Fruit fly (Drosophila melanogaster) whole organism, embryonic: Measurements from ENCODE around the gene fru.
A peak's percentile ranks its signal among the peaks of the same experiment; 100 is the strongest.

Experiments used
- Ada2b ChIP-seq: fragments of 200-800 bp; sonication (Bioruptor generic); IDR thresholded peaks from 2 replicates; pipeline ENCODE4 v1.3.6; 2022; ENCODE audit warnings: missing biosample characterization, missing genetic modification characterization
- Atf3 ChIP-seq: fragments of 200-800 bp; sonication (Bioruptor generic); optimal IDR thresholded peaks from 3 replicates; lab custom pipeline; 2016; ENCODE audit warnings: missing biosample characterization, missing genetic modification characterization
- C15 ChIP-seq: fragments of 200-800 bp; sonication (Bioruptor generic); IDR thresholded peaks from 3 replicates; pipeline ENCODE4 v1.3.6; 2022; ENCODE audit warnings: missing biosample characterization, missing genetic modification characterization
- CG12155 ChIP-seq: fragments of 200-800 bp; sonication (Bioruptor generic); optimal IDR thresholded peaks from 3 replicates; lab custom pipeline; 2016; ENCODE audit warnings: missing biosample characterization, missing genetic modification characterization
- CG12219 ChIP-seq: fragments of 200-800 bp; sonication (Bioruptor generic); optimal IDR thresholded peaks from 3 replicates; lab custom pipeline; 2018; ENCODE audit warnings: missing biosample characterization, mild to moderate bottlenecking, missing genetic modification characterization
- CG12391 ChIP-seq: fragments of 200-800 bp; sonication (Bioruptor generic); optimal IDR thresholded peaks from 3 replicates; lab custom pipeline; 2018; ENCODE audit warnings: missing biosample characterization, mild to moderate bottlenecking, missing genetic modification characterization, moderate library complexity
- CG13296 ChIP-seq: fragments of 200-800 bp; sonication (Bioruptor generic); optimal IDR thresholded peaks from 3 replicates; lab custom pipeline; 2018; ENCODE audit warnings: missing biosample characterization, mild to moderate bottlenecking, missing genetic modification characterization
- CG13624 ChIP-seq: fragments of 200-800 bp; sonication (Bioruptor generic); optimal IDR thresholded peaks from 2 replicates; lab custom pipeline; 2016; ENCODE audit warnings: missing biosample characterization, missing genetic modification characterization
- CG14014 ChIP-seq: fragments of 200-800 bp; sonication (Bioruptor generic); IDR thresholded peaks from 2 replicates; pipeline ENCODE4 v1.3.6; 2022; ENCODE audit warnings: missing biosample characterization, missing genetic modification characterization
- CG14441 ChIP-seq: fragments of 200-800 bp; sonication (Bioruptor generic); IDR thresholded peaks from 2 replicates; pipeline ENCODE4 v1.3.6; 2022; ENCODE audit warnings: missing biosample characterization, missing genetic modification characterization
- CG14710 ChIP-seq: fragments of 200-800 bp; sonication (Bioruptor generic); optimal IDR thresholded peaks from 3 replicates; lab custom pipeline; 2019; ENCODE audit warnings: missing biosample characterization, mild to moderate bottlenecking, missing genetic modification characterization, moderate library complexity
- CG15696 ChIP-seq: fragments of 200-800 bp; sonication (Bioruptor generic); optimal IDR thresholded peaks from 2 replicates; lab custom pipeline; 2019; ENCODE audit warnings: missing biosample characterization, mild to moderate bottlenecking, missing genetic modification characterization, moderate library complexity
- CG2116 ChIP-seq: fragments of 200-800 bp; sonication (Bioruptor generic); optimal IDR thresholded peaks from 3 replicates; lab custom pipeline; 2018; ENCODE audit warnings: missing biosample characterization, mild to moderate bottlenecking, missing genetic modification characterization
- CG2120 ChIP-seq: fragments of 200-800 bp; sonication (Bioruptor generic); optimal IDR thresholded peaks from 3 replicates; lab custom pipeline; 2016; ENCODE audit warnings: missing biosample characterization, missing genetic modification characterization
- CG3065 ChIP-seq: fragments of 200-800 bp; sonication (Bioruptor generic); optimal IDR thresholded peaks from 2 replicates; lab custom pipeline; 2016; ENCODE audit warnings: missing biosample characterization, missing genetic modification characterization
- CG3847 ChIP-seq: fragments of 200-800 bp; sonication (Bioruptor generic); IDR thresholded peaks from 2 replicates; pipeline ENCODE4 v1.3.6; 2022; ENCODE audit warnings: missing biosample characterization, missing genetic modification characterization
- CG4404 ChIP-seq: fragments of 200-800 bp; sonication (Bioruptor generic); IDR thresholded peaks from 2 replicates; pipeline ENCODE4 v1.3.6; 2022; ENCODE audit warnings: missing biosample characterization, missing genetic modification characterization
- CG4424 ChIP-seq: fragments of 200-800 bp; sonication (Bioruptor generic); optimal IDR thresholded peaks from 3 replicates; lab custom pipeline; 2016; ENCODE audit warnings: missing biosample characterization, missing genetic modification characterization
- CG7745 ChIP-seq: fragments of 200-800 bp; sonication (Bioruptor generic); optimal IDR thresholded peaks from 2 replicates; lab custom pipeline; 2018; ENCODE audit warnings: missing biosample characterization, mild to moderate bottlenecking, missing genetic modification characterization, moderate library complexity
- CG8478 ChIP-seq: fragments of >200 bp; optimal IDR thresholded peaks from 2 replicates; lab custom pipeline; 2018
- CG8924 ChIP-seq: fragments of 200-800 bp; optimal IDR thresholded peaks from 3 replicates; lab custom pipeline; 2019; ENCODE audit warnings: missing biosample characterization, mild to moderate bottlenecking, missing genetic modification characterization, moderate library complexity
- CG9727 ChIP-seq: fragments of 200-800 bp; sonication (Bioruptor generic); optimal IDR thresholded peaks from 3 replicates; lab custom pipeline; 2017; ENCODE audit warnings: missing biosample characterization, mild to moderate bottlenecking, missing genetic modification characterization
- CoRest ChIP-seq: fragments of 200-800 bp; sonication (Bioruptor generic); optimal IDR thresholded peaks from 3 replicates; lab custom pipeline; 2018; ENCODE audit warnings: missing biosample characterization, mild to moderate bottlenecking, missing genetic modification characterization, moderate library complexity
- E2f1 ChIP-seq: fragments of 200-800 bp; sonication (Bioruptor generic); IDR thresholded peaks from 2 replicates; pipeline ENCODE4 v1.3.6; 2022; ENCODE audit warnings: missing biosample characterization, missing genetic modification characterization
- Elba2 ChIP-seq: fragments of 200-800 bp; sonication (Bioruptor generic); optimal IDR thresholded peaks from 3 replicates; lab custom pipeline; 2016; ENCODE audit warnings: missing biosample characterization, missing genetic modification characterization
- H2.0 ChIP-seq: fragments of 200-800 bp; sonication (Bioruptor generic); IDR thresholded peaks from 2 replicates; pipeline ENCODE4 v1.3.6; 2022; ENCODE audit warnings: missing biosample characterization, missing genetic modification characterization
- HLH54F ChIP-seq: fragments of 200-800 bp; sonication (Bioruptor generic); optimal IDR thresholded peaks from 3 replicates; lab custom pipeline; 2016; ENCODE audit warnings: missing biosample characterization, missing genetic modification characterization
- Hey ChIP-seq: fragments of 200-800 bp; sonication (Bioruptor generic); optimal IDR thresholded peaks from 3 replicates; lab custom pipeline; 2018; ENCODE audit warnings: missing biosample characterization, mild to moderate bottlenecking, missing genetic modification characterization
- Hr39 ChIP-seq: fragments of >200 bp; optimal IDR thresholded peaks from 2 replicates; lab custom pipeline; 2017
- Med ChIP-seq: fragments of 200-800 bp; sonication (Bioruptor generic); peaks from one replicate; lab custom pipeline; 2016; ENCODE audit warnings: missing biosample characterization, missing genetic modification characterization, mild to moderate bottlenecking, inconsistent platforms, moderate library complexity
- NFAT ChIP-seq: fragments of 200-800 bp; sonication (Bioruptor generic); IDR thresholded peaks from 2 replicates; pipeline ENCODE4 v1.3.6; 2022; ENCODE audit warnings: missing biosample characterization, missing genetic modification characterization
- Six4 ChIP-seq: fragments of 200-800 bp; sonication (Bioruptor generic); optimal IDR thresholded peaks from 2 replicates; lab custom pipeline; 2016; ENCODE audit warnings: missing biosample characterization, missing genetic modification characterization
- Tbp ChIP-seq: fragments of >200 bp; optimal IDR thresholded peaks from 2 replicates; lab custom pipeline; 2018; ENCODE audit warnings: missing biosample characterization, missing genetic modification characterization
- Xbp1 ChIP-seq: fragments of 200-800 bp; sonication (Bioruptor generic); optimal IDR thresholded peaks from 3 replicates; lab custom pipeline; 2016; ENCODE audit warnings: missing biosample characterization, mild to moderate bottlenecking, missing genetic modification characterization
- Xrp1 ChIP-seq: fragments of 200-800 bp; sonication (Bioruptor generic); IDR thresholded peaks from 2 replicates; pipeline ENCODE4 v1.3.6; 2022; ENCODE audit warnings: missing biosample characterization, missing genetic modification characterization
- YL-1 ChIP-seq: fragments of 200-800 bp; sonication (Bioruptor generic); optimal IDR thresholded peaks from 3 replicates; lab custom pipeline; 2017; ENCODE audit warnings: missing biosample characterization, mild to moderate bottlenecking, missing genetic modification characterization
- amos ChIP-seq: fragments of 200-800 bp; sonication (Bioruptor generic); IDR thresholded peaks from 2 replicates; pipeline ENCODE4 v1.3.6; 2022; ENCODE audit warnings: missing biosample characterization, missing genetic modification characterization; ENCODE audit not compliant: partially characterized antibody
- az2 ChIP-seq: fragments of 200-800 bp; sonication (Bioruptor generic); optimal IDR thresholded peaks from 3 replicates; lab custom pipeline; 2016; ENCODE audit warnings: missing biosample characterization, missing genetic modification characterization
- bcd ChIP-seq: fragments of 200-800 bp; sonication (Bioruptor generic); optimal IDR thresholded peaks from 2 replicates; lab custom pipeline; 2017; ENCODE audit warnings: missing biosample characterization, mild to moderate bottlenecking, missing genetic modification characterization
- bigmax ChIP-seq: fragments of 200-800 bp; sonication (Bioruptor generic); optimal IDR thresholded peaks from 2 replicates; lab custom pipeline; 2018; ENCODE audit warnings: missing biosample characterization, mild to moderate bottlenecking, missing genetic modification characterization
- cas ChIP-seq: fragments of 200-800 bp; sonication (Bioruptor generic); IDR thresholded peaks from 2 replicates; pipeline ENCODE4 v1.3.6; 2022; ENCODE audit warnings: missing biosample characterization, missing genetic modification characterization
- chn ChIP-seq: fragments of 200-800 bp; sonication (Bioruptor generic); optimal IDR thresholded peaks from 2 replicates; lab custom pipeline; 2016; ENCODE audit warnings: missing biosample characterization, missing genetic modification characterization
- exex ChIP-seq: fragments of 200-800 bp; sonication (Bioruptor generic); optimal IDR thresholded peaks from 4 replicates; lab custom pipeline; 2018; ENCODE audit warnings: missing biosample characterization, mild to moderate bottlenecking, missing genetic modification characterization, moderate library complexity
- fd96Cb ChIP-seq: fragments of 200-800 bp; sonication (Bioruptor generic); optimal IDR thresholded peaks from 2 replicates; lab custom pipeline; 2018; ENCODE audit warnings: missing biosample characterization, mild to moderate bottlenecking, missing genetic modification characterization, moderate library complexity
- hb ChIP-seq: fragments of 200-800 bp; sonication (Bioruptor generic); IDR thresholded peaks from 3 replicates; pipeline ENCODE4 v1.3.6; 2022; ENCODE audit warnings: missing biosample characterization, missing genetic modification characterization; ENCODE audit not compliant: partially characterized antibody
- jigr1 ChIP-seq: fragments of 200-800 bp; sonication (Bioruptor generic); IDR thresholded peaks from 3 replicates; pipeline ENCODE4 v1.3.6; 2022; ENCODE audit warnings: missing biosample characterization, missing genetic modification characterization
- jumu ChIP-seq: fragments of 200-800 bp; sonication (Bioruptor generic); optimal IDR thresholded peaks from 3 replicates; lab custom pipeline; 2016; ENCODE audit warnings: missing biosample characterization, missing genetic modification characterization
- kah ChIP-seq: fragments of 200-800 bp; sonication (Bioruptor generic); optimal IDR thresholded peaks from 2 replicates; lab custom pipeline; 2018; ENCODE audit warnings: missing biosample characterization, mild to moderate bottlenecking, missing genetic modification characterization
- lbe ChIP-seq: fragments of 200-800 bp; sonication (Bioruptor generic); optimal IDR thresholded peaks from 2 replicates; lab custom pipeline; 2016; ENCODE audit warnings: missing biosample characterization, mild to moderate bottlenecking, missing genetic modification characterization
- nerfin-1 ChIP-seq: fragments of 200-800 bp; sonication (Bioruptor generic); optimal IDR thresholded peaks from 3 replicates; lab custom pipeline; 2019; ENCODE audit warnings: missing biosample characterization, mild to moderate bottlenecking, missing genetic modification characterization, moderate library complexity
- phol ChIP-seq: fragments of 200-800 bp; sonication (Bioruptor generic); optimal IDR thresholded peaks from 3 replicates; lab custom pipeline; 2018; ENCODE audit warnings: missing biosample characterization, mild to moderate bottlenecking, missing genetic modification characterization, moderate library complexity

Gene fru

DNA sequence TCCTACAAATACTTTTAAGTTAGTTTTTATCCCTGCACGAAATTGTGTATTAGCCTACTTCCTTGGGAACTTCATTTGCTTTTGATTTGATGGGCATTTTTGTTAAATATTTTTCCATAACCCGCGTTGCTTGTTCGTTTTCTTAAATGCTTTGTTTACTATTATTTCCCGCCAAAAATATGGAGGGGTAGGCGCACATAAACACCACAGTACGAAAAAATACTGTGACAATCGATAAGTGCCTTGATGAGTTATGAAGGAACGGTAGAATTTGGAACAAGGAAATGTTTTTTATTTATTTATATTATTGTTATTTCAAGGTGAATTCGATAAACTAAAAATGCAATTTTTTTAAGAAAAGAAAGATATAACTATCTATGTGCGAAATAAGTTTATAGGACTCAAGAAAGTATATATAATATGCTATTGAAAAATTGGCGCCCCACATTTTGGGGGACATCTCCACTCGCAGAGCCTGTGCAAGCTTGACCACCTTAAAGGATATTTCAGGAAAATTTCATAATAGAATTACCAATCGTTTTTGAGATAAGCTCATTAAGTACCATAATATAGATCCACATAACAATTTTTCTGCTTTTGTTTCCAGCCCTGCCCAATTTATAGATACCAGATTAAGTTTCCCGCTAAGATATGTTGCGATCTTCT is 179.3 kb downstream of the fru start, which contains the start of the genes WRNexo and Nup43 (continued):
- TF ChIP-seq Elba2 (GFP tag; lab: Kevin White, UChicago) (peak; percentile 16), chn (GFP tag; lab: Kevin White, UChicago) (peak; percentile 33), C15 (GFP tag; lab: Robert Waterston, UW) (no peak), Med (GFP tag; lab: Kevin White, UChicago) (peak; percentile 79), Hr39 (lab: Kevin White, UChicago) (no peak), HLH54F (GFP tag; lab: Kevin White, UChicago) (peak; percentile 21), exex (tag; lab: Kevin White, UChicago) (no peak), CG2116 (GFP tag; lab: Kevin White, UChicago) (peak; percentile 36), CG13296 (GFP tag; lab: Kevin White, UChicago) (no peak), Six4 (GFP tag; lab: Kevin White, UChicago) (peak; percentile 6), CG12391 (tag; lab: Kevin White, UChicago) (peak; percentile 44), CG4424 (GFP tag; lab: Kevin White, UChicago) (peak; percentile 49), NFAT (GFP tag; lab: Robert Waterston, UW) (0 out of 2 replicates have a peak, but pooled peaks have one; percentile 40), az2 (GFP tag; lab: Kevin White, UChicago) (peak; percentile 36), CG9727 (peak; percentile 19), CG14710 (tag; lab: Kevin White, UChicago) (peak; percentile 51), CG8478 (lab: Kevin White, UChicago) (no peak), CoRest (tag; lab: Kevin White, UChicago) (peak; percentile 69), YL-1 (GFP tag; lab: Kevin White, UChicago) (peak; percentile 23), CG14441 (GFP tag; lab: Robert Waterston, UW) (peak; percentile 21; the same call in 1 of the 2 replicates), jumu (peak; percentile 31), Xrp1 (GFP tag; lab: Robert Waterston, UW) (no peak), CG12155 (GFP tag; lab: Kevin White, UChicago) (peak; percentile 40), cas (GFP tag; lab: Robert Waterston, UW) (peak; percentile 28; the same call in 1 of the 2 replicates), CG7745 (no peak), CG2120 (GFP tag; lab: Kevin White, UChicago) (peak; percentile 55), nerfin-1 (tag; lab: Kevin White, UChicago) (peak; percentile 14), CG3065 (GFP tag; lab: Kevin White, UChicago) (no peak), CG13624 (GFP tag; lab: Kevin White, UChicago) (no peak), bigmax (no peak), phol (tag; lab: Kevin White, UChicago) (peak; percentile 59), CG4404 (GFP tag; lab: Robert Waterston, UW) (peak; percentile 30; the same call in 1 of the 2 replicates), Xbp1 (GFP tag; lab: Kevin White, UChicago) (peak; percentile 40), fd96Cb (tag; lab: Kevin White, UChicago) (peak; percentile 40), jigr1 (GFP tag; lab: Robert Waterston, UW) (no peak), amos (GFP tag; lab: Robert Waterston, UW) (no peak), E2f1 (GFP tag; lab: Robert Waterston, UW) (peak; percentile 75), Ada2b (GFP tag; lab: Robert Waterston, UW) (peak; percentile 46; the same call in 1 of the 2 replicates), CG15696 (tag; lab: Kevin White, UChicago) (peak; percentile 47), H2.0 (peak; percentile 37), Hey (tag; lab: Kevin White, UChicago) (no peak), Tbp (no peak), hb (GFP tag; lab: Robert Waterston, UW) (no peak), CG14014 (GFP tag; lab: Robert Waterston, UW) (peak; percentile 43; the same call in 1 of the 2 replicates), kah (GFP tag; lab: Kevin White, UChicago) (no peak), CG8924 (tag; lab: Kevin White, UChicago) (peak; percentile 29), bcd (GFP tag; lab: Kevin White, UChicago) (peak; percentile 55), CG12219 (GFP tag; lab: Kevin White, UChicago) (no peak), lbe (GFP tag; lab: Kevin White, UChicago) (no peak), CG3847 (GFP tag; lab: Robert Waterston, UW) (peak; percentile 57), Atf3 (GFP tag; lab: Kevin White, UChicago) (peak; percentile 29)
